Worm (Caenorhabditis elegans) whole organism, L3 larva: ENCODE measurements around the gene atg-13.

ENCODE experiments used
- nhr-12 ChIP-seq: fragments of 150-350 bp; optimal IDR thresholded peaks from 2 replicates; lab custom pipeline; 2014; ENCODE audit warnings: missing biosample characterization, missing genetic modification characterization
- nhr-28 ChIP-seq: fragments of 150-350 bp; optimal IDR thresholded peaks from 2 replicates; lab custom pipeline; 2014; ENCODE audit warnings: missing biosample characterization, missing genetic modification characterization
- unc-62 ChIP-seq: fragments of 150-350 bp; sonication (generic microtip); optimal IDR thresholded peaks from 4 replicates; lab custom pipeline; 2014; ENCODE audit warnings: missing biosample characterization, missing genetic modification reagents, missing genetic modification characterization

DNA sequence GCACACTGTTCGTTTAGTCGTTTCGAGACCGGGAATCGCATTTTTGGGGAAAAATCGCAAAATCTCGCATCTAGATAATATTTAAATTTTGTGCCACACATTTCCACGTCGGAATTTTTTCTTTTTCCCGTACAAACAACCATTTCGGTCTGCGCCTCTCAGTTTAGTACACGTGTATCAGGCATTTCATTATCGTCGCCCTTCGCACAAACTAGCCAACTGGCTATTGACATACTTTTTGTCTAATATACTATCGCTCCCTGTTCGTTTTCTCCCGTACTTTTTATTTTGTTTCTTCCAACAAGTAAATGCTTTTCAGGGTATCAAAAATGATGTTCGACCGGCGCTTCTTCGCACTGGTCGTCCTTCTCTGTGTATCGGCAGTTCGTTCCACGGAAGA lies 24.6 kb downstream of the atg-13 start, which contains the start of gene C14B9.2:
- TF ChIP-seq unc-62 (GFP tag; lab: Kevin White, UChicago) (no peak), nhr-28 (tag; lab: Kevin White, UChicago) (no peak), nhr-12 (tag; lab: Kevin White, UChicago) (no peak)
